Fruit fly (Drosophila melanogaster) whole organism, embryonic: Measurements from ENCODE around the gene CG13008.

Experiments
- Ada2b ChIP-seq: fragments of 200-800 bp; sonication (Bioruptor generic); IDR thresholded peaks from 2 replicates; pipeline ENCODE4 v1.3.6; 2022; ENCODE audit warnings: missing biosample characterization, missing genetic modification characterization
- Blimp-1 ChIP-seq: fragments of 200-800 bp; sonication (Bioruptor generic); optimal IDR thresholded peaks from 3 replicates; lab custom pipeline; 2018; ENCODE audit warnings: missing biosample characterization, missing genetic modification characterization, mild to moderate bottlenecking, moderate library complexity, missing genetic modification reagents
- CG10209 ChIP-seq: fragments of 200-800 bp; sonication (Bioruptor generic); optimal IDR thresholded peaks from 3 replicates; lab custom pipeline; 2017; ENCODE audit warnings: missing biosample characterization, mild to moderate bottlenecking, missing genetic modification characterization, missing genetic modification reagents
- CG10321 ChIP-seq: fragments of 200-800 bp; sonication (Bioruptor generic); IDR thresholded peaks from 2 replicates; pipeline ENCODE4 v1.3.6; 2022; ENCODE audit warnings: missing biosample characterization, missing genetic modification characterization
- CG10543 ChIP-seq: fragments of 200-800 bp; sonication (Bioruptor generic); optimal IDR thresholded peaks from 3 replicates; lab custom pipeline; 2017; ENCODE audit warnings: missing biosample characterization, mild to moderate bottlenecking, missing genetic modification characterization, moderate library complexity
- CG10565 ChIP-seq: fragments of 200-800 bp; sonication (Bioruptor generic); optimal IDR thresholded peaks from 3 replicates; lab custom pipeline; 2016; ENCODE audit warnings: missing biosample characterization, mild to moderate bottlenecking, missing genetic modification characterization
- CG11085 ChIP-seq: fragments of 200-800 bp; sonication (Bioruptor generic); IDR thresholded peaks from 2 replicates; pipeline ENCODE4 v1.3.6; 2022; ENCODE audit warnings: missing biosample characterization, missing genetic modification characterization
- CG12155 ChIP-seq: fragments of 200-800 bp; sonication (Bioruptor generic); optimal IDR thresholded peaks from 3 replicates; lab custom pipeline; 2016; ENCODE audit warnings: missing biosample characterization, missing genetic modification characterization
- CG12299 ChIP-seq: fragments of 200-800 bp; sonication (Bioruptor generic); optimal IDR thresholded peaks from 2 replicates; lab custom pipeline; 2018; ENCODE audit warnings: missing biosample characterization, mild to moderate bottlenecking, missing genetic modification characterization
- CG14860 ChIP-seq: fragments of 200-800 bp; sonication (Bioruptor generic); IDR thresholded peaks from 3 replicates; pipeline ENCODE4 v1.3.6; 2022; ENCODE audit warnings: missing biosample characterization, missing genetic modification characterization; ENCODE audit not compliant: partially characterized antibody
- CG15011 ChIP-seq: fragments of 200-800 bp; sonication (Bioruptor generic); optimal IDR thresholded peaks from 3 replicates; lab custom pipeline; 2018; ENCODE audit warnings: missing biosample characterization, mild to moderate bottlenecking, missing genetic modification characterization
- CG15514 ChIP-seq: fragments of 200-800 bp; sonication (Bioruptor generic); optimal IDR thresholded peaks from 3 replicates; lab custom pipeline; 2017; ENCODE audit warnings: missing biosample characterization, missing genetic modification characterization, mild to moderate bottlenecking, moderate library complexity, missing genetic modification reagents
- CG2199 ChIP-seq: fragments of 200-800 bp; sonication (Bioruptor generic); IDR thresholded peaks from 3 replicates; pipeline ENCODE4 v1.3.6; 2022; ENCODE audit warnings: missing biosample characterization, missing genetic modification characterization
- CG32772 ChIP-seq: fragments of 200-800 bp; sonication (Bioruptor generic); IDR thresholded peaks from 2 replicates; pipeline ENCODE4 v1.3.6; 2022; ENCODE audit warnings: missing biosample characterization, missing genetic modification characterization
- CG34224 ChIP-seq: fragments of 200-800 bp; sonication (Bioruptor generic); IDR thresholded peaks from 3 replicates; pipeline ENCODE4 v1.3.6; 2022; ENCODE audit warnings: missing biosample characterization, missing genetic modification characterization; ENCODE audit not compliant: partially characterized antibody
- CG3838 ChIP-seq: fragments of 200-800 bp; sonication (Bioruptor generic); optimal IDR thresholded peaks from 3 replicates; lab custom pipeline; 2016; ENCODE audit warnings: missing biosample characterization, missing genetic modification characterization
- CG6254 ChIP-seq: fragments of 200-800 bp; sonication (Bioruptor generic); optimal IDR thresholded peaks from 3 replicates; lab custom pipeline; 2017; ENCODE audit warnings: mild to moderate bottlenecking, missing biosample characterization, missing genetic modification reagents, missing genetic modification characterization
- CG7987 ChIP-seq: fragments of 200-800 bp; sonication (Bioruptor generic); optimal IDR thresholded peaks from 2 replicates; lab custom pipeline; 2018; ENCODE audit warnings: missing biosample characterization, mild to moderate bottlenecking, missing genetic modification characterization, moderate library complexity
- CG9437 ChIP-seq: fragments of 200-800 bp; sonication (Bioruptor generic); optimal IDR thresholded peaks from 2 replicates; lab custom pipeline; 2018; ENCODE audit warnings: missing biosample characterization, mild to moderate bottlenecking, missing genetic modification characterization
- CkIIα-i1 ChIP-seq: fragments of 200-800 bp; sonication (Bioruptor generic); IDR thresholded peaks from 2 replicates; pipeline ENCODE4 v1.3.6; 2022; ENCODE audit warnings: missing biosample characterization, missing genetic modification characterization
- Dbx ChIP-seq: fragments of 200-800 bp; sonication (Bioruptor generic); IDR thresholded peaks from 3 replicates; pipeline ENCODE4 v1.3.6; 2022; ENCODE audit warnings: missing biosample characterization, missing genetic modification characterization
- Dp ChIP-seq: fragments of 200-800 bp; sonication (Bioruptor generic); optimal IDR thresholded peaks from 2 replicates; lab custom pipeline; 2018; ENCODE audit warnings: missing biosample characterization, mild to moderate bottlenecking, missing genetic modification characterization, moderate library complexity
- Drgx ChIP-seq: fragments of 200-800 bp; sonication (Bioruptor generic); IDR thresholded peaks from 2 replicates; pipeline ENCODE4 v1.3.6; 2022; ENCODE audit warnings: missing biosample characterization, missing genetic modification characterization
- HLH3B ChIP-seq: fragments of 200-800 bp; sonication (Bioruptor generic); IDR thresholded peaks from 2 replicates; pipeline ENCODE4 v1.3.6; 2022; ENCODE audit warnings: missing biosample characterization, missing genetic modification characterization
- HLH4C ChIP-seq: fragments of 200-800 bp; sonication (Bioruptor generic); IDR thresholded peaks from 3 replicates; pipeline ENCODE4 v1.3.6; 2022; ENCODE audit warnings: missing biosample characterization, missing genetic modification characterization; ENCODE audit not compliant: partially characterized antibody
- Hand ChIP-seq: fragments of 200-800 bp; sonication (Bioruptor generic); optimal IDR thresholded peaks from 2 replicates; lab custom pipeline; 2017; ENCODE audit warnings: mild to moderate bottlenecking, missing biosample characterization, missing genetic modification reagents, missing genetic modification characterization
- Hr78 ChIP-seq, 2 experiments: fragments of 200-800 bp in 1 of 2; fragments of >200 bp in 1 of 2; sonication (Bioruptor generic) in 1 of 2; optimal IDR thresholded peaks; 2 replicates each; lab custom pipeline; 2017 to 2019; ENCODE audit warnings: missing biosample characterization in 2 of 2, missing genetic modification characterization in 2 of 2, mild to moderate bottlenecking in 1 of 2, moderate library complexity in 1 of 2
- Oli ChIP-seq: fragments of 200-800 bp; sonication (Bioruptor generic); optimal IDR thresholded peaks from 2 replicates; lab custom pipeline; 2018; ENCODE audit warnings: missing biosample characterization, mild to moderate bottlenecking, missing genetic modification characterization, moderate library complexity
- Opbp ChIP-seq: fragments of 200-800 bp; sonication (Bioruptor generic); IDR thresholded peaks from 3 replicates; pipeline ENCODE4 v1.3.6; 2022; ENCODE audit warnings: missing biosample characterization, missing genetic modification characterization; ENCODE audit not compliant: partially characterized antibody
- Spps ChIP-seq: fragments of 200-800 bp; sonication (Bioruptor generic); optimal IDR thresholded peaks from 2 replicates; lab custom pipeline; 2018; ENCODE audit warnings: missing biosample characterization, mild to moderate bottlenecking, missing genetic modification characterization
- TFAM ChIP-seq: fragments of 200-800 bp; sonication (Bioruptor generic); optimal IDR thresholded peaks from 2 replicates; lab custom pipeline; 2017; ENCODE audit warnings: missing biosample characterization, missing genetic modification characterization, inconsistent platforms
- ab ChIP-seq: fragments of 200-800 bp; sonication (Bioruptor generic); optimal IDR thresholded peaks from 2 replicates; lab custom pipeline; 2016; ENCODE audit warnings: missing biosample characterization, missing genetic modification characterization
- bcd ChIP-seq: fragments of 200-800 bp; sonication (Bioruptor generic); optimal IDR thresholded peaks from 2 replicates; lab custom pipeline; 2017; ENCODE audit warnings: missing biosample characterization, mild to moderate bottlenecking, missing genetic modification characterization
- cad ChIP-seq: fragments of >200 bp; optimal IDR thresholded peaks from 2 replicates; lab custom pipeline; 2017; ENCODE audit warnings: missing biosample characterization, missing genetic modification characterization
- cato ChIP-seq: fragments of 200-800 bp; sonication (Bioruptor generic); optimal IDR thresholded peaks from 2 replicates; lab custom pipeline; 2016; ENCODE audit warnings: missing biosample characterization, missing genetic modification characterization, borderline replicate concordance
- caup ChIP-seq: fragments of 200-800 bp; sonication (Bioruptor generic); optimal IDR thresholded peaks from 3 replicates; lab custom pipeline; 2017; ENCODE audit warnings: missing biosample characterization, mild to moderate bottlenecking, missing genetic modification characterization, moderate library complexity; ENCODE audit not compliant: severe bottlenecking
- cg ChIP-seq: fragments of 200-800 bp; sonication (Bioruptor generic); optimal IDR thresholded peaks from 3 replicates; lab custom pipeline; 2019; ENCODE audit warnings: missing biosample characterization, mild to moderate bottlenecking, missing genetic modification characterization, moderate library complexity
- crp ChIP-seq, 2 experiments: fragments of 200-800 bp; sonication (Bioruptor generic); optimal IDR thresholded peaks; 2 replicates in 1 of 2; 3 replicates in 1 of 2; lab custom pipeline; 2017; ENCODE audit warnings: missing biosample characterization in 2 of 2, missing genetic modification characterization in 2 of 2, mild to moderate bottlenecking in 1 of 2, moderate library complexity in 1 of 2
- grau ChIP-seq: fragments of 200-800 bp; optimal IDR thresholded peaks from 3 replicates; lab custom pipeline; 2019; ENCODE audit warnings: missing biosample characterization, mild to moderate bottlenecking, missing genetic modification characterization, moderate library complexity
- gsb-n ChIP-seq: fragments of 200-800 bp; sonication (Bioruptor generic); optimal IDR thresholded peaks from 3 replicates; lab custom pipeline; 2018; ENCODE audit warnings: missing biosample characterization, mild to moderate bottlenecking, missing genetic modification characterization
- kni ChIP-seq: fragments of 200-800 bp; sonication (Bioruptor generic); optimal IDR thresholded peaks from 3 replicates; lab custom pipeline; 2017; ENCODE audit warnings: mild to moderate bottlenecking, missing biosample characterization, missing genetic modification reagents, missing genetic modification characterization
- lab ChIP-seq: fragments of 200-800 bp; sonication (Bioruptor generic); optimal IDR thresholded peaks from 3 replicates; lab custom pipeline; 2017; ENCODE audit warnings: missing biosample characterization, missing genetic modification characterization, mild to moderate bottlenecking, moderate library complexity, missing genetic modification reagents
- maf-S ChIP-seq: fragments of 200-800 bp; sonication (Bioruptor generic); optimal IDR thresholded peaks from 2 replicates; lab custom pipeline; 2016; ENCODE audit warnings: missing biosample characterization, missing genetic modification characterization
- rib ChIP-seq: fragments of 200-800 bp; sonication (Bioruptor generic); IDR thresholded peaks from 2 replicates; pipeline ENCODE4 v1.3.6; 2022; ENCODE audit warnings: missing biosample characterization, missing genetic modification characterization
- sima ChIP-seq: fragments of 200-800 bp; sonication (Bioruptor generic); optimal IDR thresholded peaks from 2 replicates; lab custom pipeline; 2016; ENCODE audit warnings: missing biosample characterization, missing genetic modification characterization
- slp2 ChIP-seq: fragments of 200-800 bp; sonication (Bioruptor generic); optimal IDR thresholded peaks from 2 replicates; lab custom pipeline; 2016; ENCODE audit warnings: missing biosample characterization, missing genetic modification characterization
- sr ChIP-seq: fragments of 200-800 bp; sonication (Bioruptor generic); IDR thresholded peaks from 3 replicates; pipeline ENCODE4 v1.3.6; 2022; ENCODE audit warnings: missing biosample characterization, missing genetic modification characterization
- sug ChIP-seq: fragments of 200-800 bp; optimal IDR thresholded peaks from 2 replicates; lab custom pipeline; 2019; ENCODE audit warnings: missing biosample characterization, mild to moderate bottlenecking, missing genetic modification characterization, moderate library complexity
- tll ChIP-seq, 2 experiments: fragments of 200-800 bp in 1 of 2; fragments of >200 bp in 1 of 2; sonication (Bioruptor generic) in 1 of 2; optimal IDR thresholded peaks; 2 replicates each; lab custom pipeline; 2017 to 2019; ENCODE audit warnings: missing biosample characterization in 2 of 2, missing genetic modification characterization in 2 of 2, mild to moderate bottlenecking in 1 of 2, moderate library complexity in 1 of 2

CG13008 gene

DNA sequence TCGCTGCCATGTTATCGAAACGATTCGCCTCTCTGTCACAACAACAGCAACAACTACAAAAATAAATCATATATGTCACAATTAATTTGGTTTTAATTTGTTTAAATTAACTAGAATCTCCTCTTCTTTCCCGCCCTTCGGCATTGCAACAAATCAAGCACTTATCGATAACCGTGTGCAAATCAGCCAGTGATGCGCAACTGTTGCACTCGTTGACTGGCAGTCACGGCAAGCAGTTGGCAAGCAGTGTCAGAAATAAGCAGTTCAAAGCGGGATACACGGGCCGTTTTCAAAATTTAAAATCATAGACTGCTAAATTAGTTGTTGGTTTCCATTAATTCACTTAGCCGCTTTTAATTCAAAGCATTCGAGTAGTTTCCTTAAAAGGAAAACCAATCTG lies 27.3 kb upstream of the CG13008 start, which contains the start of gene Axs (continued):
- no peak for TF ChIP-seq sr (GFP tag; lab: Robert Waterston, UW)
- no peak for TF ChIP-seq CG10321 (GFP tag; lab: Robert Waterston, UW)
- peak; percentile 99 for TF ChIP-seq CG12155 (GFP tag; lab: Kevin White, UChicago)
- TF ChIP-seq grau (tag; lab: Kevin White, UChicago): peak; percentile 38
- TF ChIP-seq Blimp-1 (GFP tag; lab: Kevin White, UChicago): no peak
- no peak for TF ChIP-seq maf-S (GFP tag; lab: Kevin White, UChicago)
- no peak for TF ChIP-seq slp2 (GFP tag; lab: Kevin White, UChicago)
- no peak for TF ChIP-seq CG7987 (GFP tag; lab: Kevin White, UChicago)
- no peak for TF ChIP-seq cato (GFP tag; lab: Kevin White, UChicago)
- peak; percentile 84 for TF ChIP-seq Opbp
- TF ChIP-seq lab (GFP tag; lab: Kevin White, UChicago): no peak
- TF ChIP-seq kni (GFP tag; lab: Kevin White, UChicago): no peak
- peak in 1 of 2 experiments; percentile 32 for TF ChIP-seq crp (GFP tag; optimal IDR thresholded peaks at IDR 0.05; lab: Kevin White, UChicago)
- TF ChIP-seq Dbx (GFP tag; lab: Robert Waterston, UW): no peak
- peak; percentile 13 for TF ChIP-seq cg (GFP tag; lab: Kevin White, UChicago)
- no peak for TF ChIP-seq CG32772
- peak in 1 of 2 experiments; percentile 37 for TF ChIP-seq tll (GFP tag; optimal IDR thresholded peaks at IDR 0.05; lab: Kevin White, UChicago)
- TF ChIP-seq Hand (GFP tag; lab: Kevin White, UChicago): no peak
- TF ChIP-seq cad: no peak
- TF ChIP-seq HLH3B (GFP tag; lab: Robert Waterston, UW): no peak
- TF ChIP-seq bcd (GFP tag; lab: Kevin White, UChicago): no peak
- no peak for TF ChIP-seq Hr78 (GFP tag; optimal IDR thresholded peaks at IDR 0.05; lab: Kevin White, UChicago)
- peak; percentile 23 for TF ChIP-seq gsb-n (tag; lab: Kevin White, UChicago)
- TF ChIP-seq CG15011 (GFP tag; lab: Kevin White, UChicago): no peak
- TF ChIP-seq CG10565 (GFP tag; lab: Kevin White, UChicago): no peak
- no peak for TF ChIP-seq Ada2b
- TF ChIP-seq Spps (tag; lab: Kevin White, UChicago): no peak
- no peak for TF ChIP-seq Drgx (GFP tag; lab: Robert Waterston, UW)
- no peak for TF ChIP-seq CG9437 (GFP tag; lab: Kevin White, UChicago)
- no peak for TF ChIP-seq TFAM (GFP tag; lab: Kevin White, UChicago)
- no peak for TF ChIP-seq CG3838 (GFP tag; lab: Kevin White, UChicago)
- no peak for TF ChIP-seq ab (GFP tag; lab: Kevin White, UChicago)
- no peak for TF ChIP-seq CkIIα-i1 (GFP tag; lab: Robert Waterston, UW)
- no peak for TF ChIP-seq CG6254 (GFP tag; lab: Kevin White, UChicago)
- TF ChIP-seq CG14860: peak; percentile 64
- TF ChIP-seq HLH4C: peak; percentile 48; the same call in 2 of the 3 replicates
- peak; percentile 44 for TF ChIP-seq CG15514 (GFP tag; lab: Kevin White, UChicago)
- TF ChIP-seq CG10543 (GFP tag; lab: Kevin White, UChicago): no peak
- no peak for TF ChIP-seq Oli (tag; lab: Kevin White, UChicago)
- TF ChIP-seq CG12299 (tag; lab: Kevin White, UChicago): no peak
- TF ChIP-seq Dp (GFP tag; lab: Kevin White, UChicago): peak; percentile 98
- 0 out of 2 replicates have a peak, but pooled peaks have one; percentile 34 for TF ChIP-seq rib (GFP tag; lab: Robert Waterston, UW)
- TF ChIP-seq CG10209: no peak
- no peak for TF ChIP-seq sima
- TF ChIP-seq caup (GFP tag; lab: Kevin White, UChicago): no peak
- 0 out of 3 replicates have a peak, but pooled peaks have one; percentile 35 for TF ChIP-seq CG34224 (GFP tag; lab: Robert Waterston, UW)
- peak; percentile 13; the same call in 1 of the 3 replicates for TF ChIP-seq CG2199 (GFP tag; lab: Robert Waterston, UW)
- TF ChIP-seq CG11085 (GFP tag; lab: Robert Waterston, UW): no peak
- peak; percentile 31 for TF ChIP-seq sug (tag; lab: Kevin White, UChicago)
